Fruit fly (Drosophila melanogaster) Kc167 (cell line): ENCODE data around the gene Ilk.

Source experiments
- Myc ChIP-seq: fragments of >200 bp; optimal IDR thresholded peaks from 2 replicates; lab custom pipeline; 2017; ENCODE audit warnings: missing external identifiers
- Sin3A ChIP-seq: fragments of >200 bp; optimal IDR thresholded peaks from 2 replicates; lab custom pipeline; 2018; ENCODE audit warnings: missing external identifiers
- h ChIP-seq: fragments of >200 bp; optimal IDR thresholded peaks from 3 replicates; lab custom pipeline; 2018; ENCODE audit warnings: missing external identifiers
- insv ChIP-seq: fragments of >200 bp; optimal IDR thresholded peaks from 3 replicates; lab custom pipeline; 2018; ENCODE audit warnings: missing external identifiers
- psq ChIP-seq: fragments of >200 bp; optimal IDR thresholded peaks from 2 replicates; lab custom pipeline; 2017; ENCODE audit warnings: missing external identifiers
- ttk ChIP-seq: sonication (Bioruptor generic); optimal IDR thresholded peaks from 2 replicates; lab custom pipeline; 2017; ENCODE audit warnings: missing external identifiers

Ilk gene

DNA sequence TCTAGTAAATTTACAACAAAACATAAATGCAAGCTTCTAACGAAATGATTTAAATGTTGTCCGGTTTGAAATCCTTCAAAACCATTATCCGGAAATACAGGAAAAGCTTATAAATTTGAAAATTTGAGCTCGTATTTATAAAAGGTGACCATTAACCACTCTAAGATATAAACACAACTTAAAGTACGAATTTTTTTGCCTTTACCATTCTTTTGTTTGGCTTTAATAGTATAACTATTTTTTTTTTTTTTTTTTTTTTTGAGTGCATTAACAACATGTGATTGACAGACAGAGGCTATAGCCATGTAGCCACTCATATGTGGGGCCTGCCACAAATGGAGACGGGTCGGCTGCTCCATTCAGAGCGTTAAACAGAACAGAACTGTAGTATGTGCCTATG lies 26.7 kb downstream of the Ilk start:
- TF ChIP-seq Myc (lab: Kevin White, UChicago) (no peak), ttk (no peak), psq (lab: Kevin White, UChicago) (no peak), h (lab: Kevin White, UChicago) (no peak), insv (lab: Kevin White, UChicago) (no peak), Sin3A (lab: Kevin White, UChicago) (no peak)

DNA sequence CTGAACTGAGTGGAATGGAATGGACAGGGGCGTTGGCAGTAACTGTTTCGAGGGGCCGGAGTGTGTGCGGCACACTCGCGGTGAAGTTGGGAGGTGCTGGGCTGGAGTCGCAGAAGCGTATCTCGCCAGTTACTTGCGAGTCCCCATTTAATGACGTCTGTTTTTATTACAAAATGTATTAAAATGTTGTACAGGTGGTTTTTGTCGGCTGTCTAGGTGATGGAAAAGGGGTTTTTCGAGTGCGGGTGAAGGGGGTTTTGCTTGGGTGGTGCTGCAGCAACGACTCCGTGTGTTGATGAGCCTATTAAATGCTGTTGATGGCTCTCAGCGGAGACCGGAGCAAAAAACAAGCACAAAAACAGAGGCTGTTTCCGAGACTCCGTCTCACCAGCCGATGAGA lies 34.7 kb downstream of the Ilk start:
- no peak for TF ChIP-seq ttk

DNA sequence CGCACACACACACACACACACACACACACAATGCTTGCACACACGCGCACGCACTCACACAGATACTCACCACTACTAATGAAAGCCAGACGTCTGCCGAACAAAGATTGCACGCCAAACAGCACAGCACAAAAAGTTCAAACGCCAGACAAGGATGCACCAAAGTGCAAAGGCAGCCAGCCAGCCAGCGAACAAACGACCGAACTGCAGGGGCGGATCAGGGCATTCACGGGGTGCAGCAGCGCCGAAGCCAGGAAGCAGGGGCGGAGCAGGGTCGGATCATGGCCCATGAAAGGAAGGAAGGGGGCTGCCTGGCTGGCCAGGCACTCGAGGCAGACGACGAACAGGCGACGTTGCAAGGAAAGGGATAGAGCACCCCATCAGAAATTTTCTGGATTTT lies 35.8 kb downstream of the Ilk start:
- TF ChIP-seq insv (lab: Kevin White, UChicago) = no peak
- no peak for TF ChIP-seq Sin3A (lab: Kevin White, UChicago)
- TF ChIP-seq ttk = no peak
- TF ChIP-seq psq (lab: Kevin White, UChicago) = no peak
- no peak for TF ChIP-seq Myc (lab: Kevin White, UChicago)
- no peak for TF ChIP-seq h (lab: Kevin White, UChicago)

DNA sequence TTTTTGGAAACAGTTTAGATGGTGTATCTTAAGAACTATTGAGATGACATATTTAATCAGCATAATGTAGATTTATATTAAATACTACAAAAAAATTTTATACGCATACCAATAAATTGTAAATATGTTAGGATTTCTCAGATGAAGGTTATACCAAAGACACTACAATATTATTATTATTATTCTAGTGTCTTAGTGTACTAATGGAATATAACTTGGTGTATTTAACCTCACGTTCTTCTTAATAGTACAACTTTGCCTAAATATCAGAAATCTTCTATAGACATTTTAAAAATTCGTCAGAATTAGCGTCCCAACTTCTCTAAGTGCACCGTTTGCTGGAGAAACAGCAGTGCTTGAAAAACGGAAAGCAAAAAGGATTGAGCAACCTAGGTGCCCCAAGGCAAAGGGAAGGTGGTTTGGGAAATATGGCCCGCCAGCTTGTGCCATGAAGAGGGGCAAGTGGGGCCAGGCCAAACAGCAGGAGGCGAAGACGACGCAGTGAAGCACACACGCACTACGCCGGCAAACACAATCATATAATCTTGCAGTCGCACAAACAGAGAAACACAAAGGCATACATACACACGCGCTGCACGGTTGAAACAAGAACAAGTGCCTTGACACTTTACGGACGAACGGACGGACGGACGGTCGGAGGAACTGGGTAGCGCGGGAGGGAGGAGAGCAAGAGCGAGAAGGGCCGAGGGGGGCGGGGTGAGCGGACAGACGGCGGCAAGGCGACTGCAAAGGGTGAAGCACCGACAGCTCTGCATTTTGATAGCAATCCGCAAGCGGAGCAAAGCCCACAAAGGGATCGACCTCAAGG lies 36.4 kb downstream of the Ilk start:
- no peak for TF ChIP-seq insv (lab: Kevin White, UChicago)
- no peak for TF ChIP-seq ttk
- TF ChIP-seq h (lab: Kevin White, UChicago) = no peak
- no peak for TF ChIP-seq psq (lab: Kevin White, UChicago)
- TF ChIP-seq Sin3A (lab: Kevin White, UChicago) = no peak
- no peak for TF ChIP-seq Myc (lab: Kevin White, UChicago)

dm6 chr3L:21253761-21254523 lies 37.2 kb downstream of the Ilk start:
- TF ChIP-seq h (lab: Kevin White, UChicago) (no peak), insv (lab: Kevin White, UChicago) (no peak), psq (lab: Kevin White, UChicago) (no peak), ttk (no peak), Sin3A (lab: Kevin White, UChicago) (no peak), Myc (lab: Kevin White, UChicago) (no peak)

DNA sequence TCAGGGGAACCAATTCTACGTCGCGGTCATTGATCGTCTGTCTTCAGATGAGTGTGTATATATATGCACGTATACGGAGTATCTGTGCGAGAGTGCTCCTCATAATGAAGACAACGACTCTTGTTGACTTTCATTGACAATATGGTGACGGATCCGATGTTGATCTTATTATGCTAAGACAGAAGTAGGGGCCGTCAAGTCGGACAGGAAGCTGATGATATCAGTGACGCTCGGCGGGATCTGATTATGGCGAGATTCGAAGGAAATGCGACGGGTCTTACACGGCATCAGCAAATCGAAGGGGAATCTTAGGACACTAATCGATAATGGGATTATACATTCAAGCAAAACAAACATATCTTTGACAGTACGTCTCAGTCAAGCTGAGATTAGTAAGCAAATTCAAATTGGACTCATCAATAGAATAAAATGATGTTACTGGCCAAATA lies 37.8 kb downstream of the Ilk start:
- TF ChIP-seq ttk (no peak), Myc (lab: Kevin White, UChicago) (no peak), insv (lab: Kevin White, UChicago) (no peak), h (lab: Kevin White, UChicago) (no peak), psq (lab: Kevin White, UChicago) (no peak), Sin3A (lab: Kevin White, UChicago) (no peak)

DNA sequence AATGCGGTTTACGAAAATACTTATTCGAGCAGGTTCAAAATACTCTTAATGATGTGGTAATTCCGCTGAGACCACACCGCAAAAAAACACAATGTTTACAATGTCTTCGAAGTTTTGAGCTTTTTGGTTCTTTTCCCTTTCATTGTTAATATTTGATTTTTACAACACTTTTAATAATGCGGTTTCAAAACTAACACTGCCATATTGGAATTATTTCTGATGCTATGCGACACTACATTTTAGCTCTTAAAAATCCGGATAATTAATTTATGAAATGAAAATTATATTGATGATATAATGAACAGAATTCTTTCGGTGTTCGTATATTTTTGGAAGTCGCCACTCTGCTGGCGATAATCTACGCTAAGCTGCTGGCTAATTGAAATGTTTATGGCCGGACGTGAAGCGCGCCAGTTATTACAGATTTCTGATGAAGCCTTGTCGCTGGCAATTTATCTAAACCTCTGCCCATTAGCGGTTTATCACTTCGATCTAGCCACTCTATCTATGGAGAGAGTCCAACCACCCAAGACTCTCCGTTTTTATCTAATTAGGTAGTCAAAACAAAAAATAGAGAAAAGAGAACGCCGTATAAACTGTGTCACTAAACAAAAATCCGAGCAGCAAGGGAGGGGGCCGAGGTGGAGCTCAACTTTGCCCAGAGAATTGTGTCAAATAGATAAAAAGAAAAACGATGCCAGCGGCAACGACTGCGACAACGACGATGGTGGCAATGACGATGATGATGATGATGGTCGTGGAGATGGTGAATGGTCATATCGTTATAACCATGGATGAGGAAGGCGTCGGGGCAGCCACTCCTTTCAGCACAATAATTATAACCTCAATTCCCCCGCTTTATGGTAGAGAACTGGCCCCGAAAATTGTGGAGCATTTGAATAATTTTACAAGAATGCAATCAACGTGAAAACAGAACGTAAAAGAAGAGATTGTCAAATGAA lies 39.6 kb downstream of the Ilk start:
- TF ChIP-seq ttk (no peak), Myc (lab: Kevin White, UChicago) (no peak), h (lab: Kevin White, UChicago) (no peak), insv (lab: Kevin White, UChicago) (no peak), psq (lab: Kevin White, UChicago) (no peak), Sin3A (lab: Kevin White, UChicago) (no peak)

DNA sequence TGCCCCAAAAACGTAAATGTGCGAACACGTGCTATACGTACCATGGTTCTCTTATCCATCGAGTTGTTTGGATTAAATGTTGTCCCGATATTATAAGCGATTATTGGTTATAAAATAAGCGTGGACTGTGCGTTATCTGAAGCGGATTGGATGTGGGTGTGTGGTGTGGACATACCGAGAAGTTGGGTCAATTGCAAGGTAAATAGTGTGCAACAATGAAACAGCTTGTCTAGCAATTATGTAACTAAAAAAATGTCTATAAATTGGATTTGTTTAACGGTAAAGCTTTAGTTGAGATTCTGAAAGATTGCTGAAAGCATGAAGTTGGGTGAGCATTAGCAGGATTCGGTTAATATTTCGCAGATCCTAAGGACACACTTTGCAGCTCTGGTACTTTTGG lies 41.0 kb downstream of the Ilk start, which contains the start of gene CG43218:
CG43218 (plus strand) TSS at position 290 of the 400 bp plus-strand sequence.
- TF ChIP-seq psq (lab: Kevin White, UChicago) = no peak
- TF ChIP-seq h (lab: Kevin White, UChicago) = no peak
- TF ChIP-seq insv (lab: Kevin White, UChicago) = no peak
- TF ChIP-seq Sin3A (lab: Kevin White, UChicago) = no peak
- no peak for TF ChIP-seq ttk
- TF ChIP-seq Myc (lab: Kevin White, UChicago) = no peak

dm6 chr3L:21259257-21259656 lies 42.6 kb downstream of the Ilk start:
- no peak for TF ChIP-seq h (lab: Kevin White, UChicago)
- TF ChIP-seq Sin3A (lab: Kevin White, UChicago) = no peak
- no peak for TF ChIP-seq ttk
- TF ChIP-seq insv (lab: Kevin White, UChicago) = no peak

DNA sequence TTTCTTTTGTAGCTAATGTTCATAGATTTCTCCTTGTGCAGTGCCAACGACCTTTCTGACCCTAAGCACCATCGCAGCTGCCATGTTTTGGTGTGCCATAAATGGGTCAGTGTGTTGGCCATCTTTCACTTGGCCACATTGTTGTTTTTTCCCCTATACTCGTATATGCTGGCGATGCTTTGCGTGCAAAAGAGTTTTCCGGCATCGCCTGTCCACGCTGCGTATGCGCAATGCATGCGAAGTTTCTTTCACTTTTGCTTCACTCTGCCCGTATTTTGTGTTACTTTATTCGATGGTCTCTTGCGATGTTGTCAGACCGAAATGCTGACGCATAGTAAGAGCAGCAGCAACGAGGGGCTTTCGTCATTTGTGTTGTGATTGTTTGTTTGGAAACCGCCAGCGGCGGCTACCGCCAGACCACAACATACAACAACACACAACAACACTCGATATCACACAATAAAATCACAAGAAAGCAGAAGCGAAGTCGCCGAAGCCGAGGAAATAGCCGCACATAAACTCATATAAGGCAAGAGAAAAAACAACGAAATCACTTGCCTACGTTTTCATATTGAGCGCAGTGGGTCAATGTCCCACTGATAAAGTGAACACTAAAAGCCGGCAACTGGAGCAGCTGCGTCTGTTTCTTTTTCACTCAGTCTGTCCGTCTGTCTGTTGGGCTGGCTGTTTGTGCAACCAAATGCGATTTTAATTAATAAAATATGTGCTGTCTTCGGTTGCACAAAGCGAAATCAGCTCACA lies 44.9 kb downstream of the Ilk start:
- TF ChIP-seq Sin3A (lab: Kevin White, UChicago) (no peak), h (lab: Kevin White, UChicago) (no peak)

DNA sequence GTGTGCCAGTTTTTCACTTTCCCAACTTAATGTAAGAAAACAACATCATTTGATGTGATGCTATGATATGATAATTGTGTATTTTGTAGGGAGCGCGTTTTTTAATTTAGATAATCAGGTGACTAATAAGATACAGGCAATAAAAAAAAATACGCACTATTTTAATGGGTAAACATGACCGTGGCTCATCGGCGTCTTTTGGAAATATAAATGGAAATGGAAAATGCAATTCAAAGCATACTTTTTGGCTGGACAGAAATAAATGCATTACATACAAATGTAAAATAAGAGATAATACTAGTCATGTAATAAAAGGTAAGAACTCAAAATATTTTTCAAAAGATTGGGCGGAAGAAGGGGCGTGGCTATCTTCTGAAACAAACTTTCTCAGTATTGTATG lies 45.7 kb downstream of the Ilk start:
- TF ChIP-seq Sin3A (lab: Kevin White, UChicago) = no peak
- no peak for TF ChIP-seq insv (lab: Kevin White, UChicago)
- no peak for TF ChIP-seq ttk
- no peak for TF ChIP-seq psq (lab: Kevin White, UChicago)
- no peak for TF ChIP-seq Myc (lab: Kevin White, UChicago)
- TF ChIP-seq h (lab: Kevin White, UChicago) = no peak
